Worm (Caenorhabditis elegans) whole organism, late embryonic: ENCODE measurements around the gene T05H10.4.

Experiments
- Y22D7AL.16 ChIP-seq: sonication (generic microtip); optimal IDR thresholded peaks from 2 replicates; lab custom pipeline; 2016; ENCODE audit warnings: missing genetic modification characterization, missing compliant biosample characterization
- ahr-1 ChIP-seq: sonication (generic microtip); optimal IDR thresholded peaks from 2 replicates; lab custom pipeline; 2016; ENCODE audit warnings: missing genetic modification characterization, missing compliant biosample characterization
- ceh-18 ChIP-seq: sonication (generic microtip); optimal IDR thresholded peaks from 2 replicates; lab custom pipeline; 2016; ENCODE audit warnings: missing genetic modification characterization, missing compliant biosample characterization
- ceh-22 ChIP-seq: sonication (generic microtip); optimal IDR thresholded peaks from 2 replicates; lab custom pipeline; 2017; ENCODE audit warnings: missing biosample characterization, missing genetic modification characterization
- ceh-45 ChIP-seq: fragments of 200-800 bp; sonication (Bioruptor generic); IDR thresholded peaks from 2 replicates; pipeline ENCODE4 v1.3.6; 2022; ENCODE audit warnings: missing genetic modification reagents, missing genetic modification characterization, missing compliant biosample characterization
- ceh-6 ChIP-seq: fragments of 200-800 bp; sonication (Bioruptor generic); optimal IDR thresholded peaks from 2 replicates; lab custom pipeline; 2018; ENCODE audit warnings: mild to moderate bottlenecking, missing genetic modification characterization, missing compliant biosample characterization
- fkh-6 ChIP-seq: sonication (generic microtip); optimal IDR thresholded peaks from 2 replicates; lab custom pipeline; 2016; ENCODE audit warnings: missing genetic modification characterization, missing compliant biosample characterization
- hlh-15 ChIP-seq: sonication (generic microtip); optimal IDR thresholded peaks from 2 replicates; lab custom pipeline; 2016; ENCODE audit warnings: missing genetic modification characterization, missing compliant biosample characterization
- nfya-1 ChIP-seq: sonication (generic microtip); optimal IDR thresholded peaks from 2 replicates; lab custom pipeline; 2017; ENCODE audit warnings: missing genetic modification characterization, mild to moderate bottlenecking, missing compliant biosample characterization, antibody characterized with exemption, moderate library complexity
- pqm-1 ChIP-seq: sonication (generic microtip); optimal IDR thresholded peaks from 2 replicates; lab custom pipeline; 2016; ENCODE audit warnings: missing genetic modification characterization, missing compliant biosample characterization
- sox-4 ChIP-seq: sonication (generic microtip); optimal IDR thresholded peaks from 2 replicates; lab custom pipeline; 2017; ENCODE audit warnings: mild to moderate bottlenecking, missing genetic modification characterization, inconsistent platforms, missing compliant biosample characterization
- unc-42 ChIP-seq: sonication (generic microtip); optimal IDR thresholded peaks from 2 replicates; lab custom pipeline; 2016; ENCODE audit warnings: missing genotype, missing genetic modification characterization, missing compliant biosample characterization

- TF ChIP-seq ceh-22 (tag; lab: Kevin White, UChicago) (no peak), Y22D7AL.16 (tag; lab: Kevin White, UChicago) (no peak), hlh-15 (tag; lab: Kevin White, UChicago) (no peak), nfya-1 (tag; lab: Kevin White, UChicago) (no peak), sox-4 (tag; lab: Kevin White, UChicago) (no peak), pqm-1 (tag; lab: Kevin White, UChicago) (no peak), ceh-6 (GFP tag; lab: Kevin White, UChicago) (no peak), fkh-6 (no peak), ceh-45 (no peak), ceh-18 (tag; lab: Kevin White, UChicago) (no peak), unc-42 (no peak), ahr-1 (tag; lab: Kevin White, UChicago) (no peak)
Observed at ce11 chrII:8035667-8036066, 17.3 kb upstream of the T05H10.4 start, which contains the start of gene sap-49.
